Worm (Caenorhabditis elegans) whole organism, mixed stage, embryonic: ENCODE data around the gene osgn-1.

ENCODE experiments used
- M03D4.4 ChIP-seq: sonication (generic microtip); optimal IDR thresholded peaks from 2 replicates; lab custom pipeline; 2017; ENCODE audit warnings: mild to moderate bottlenecking, missing genetic modification characterization, missing compliant biosample characterization
- bed-3 ChIP-seq: fragments of 200-800 bp; sonication (Bioruptor generic); optimal IDR thresholded peaks from 3 replicates; lab custom pipeline; 2018; ENCODE audit warnings: mild to moderate bottlenecking, missing genetic modification characterization, moderate library complexity, missing compliant biosample characterization
- ceh-39 ChIP-seq: fragments of 150-350 bp; optimal IDR thresholded peaks from 2 replicates; lab custom pipeline; 2014; ENCODE audit warnings: missing biosample characterization, missing genetic modification characterization
- ceh-83 ChIP-seq: fragments of 200-800 bp; sonication (Bioruptor generic); optimal IDR thresholded peaks from 2 replicates; lab custom pipeline; 2018; ENCODE audit warnings: mild to moderate bottlenecking, missing genetic modification characterization, missing compliant biosample characterization
- ces-1 ChIP-seq: fragments of 150-350 bp; optimal IDR thresholded peaks from 2 replicates; lab custom pipeline; 2014; ENCODE audit warnings: missing biosample characterization, missing genetic modification reagents, missing genetic modification characterization
- cnd-1 ChIP-seq: fragments of 200-800 bp; sonication (Bioruptor generic); optimal IDR thresholded peaks from 2 replicates; lab custom pipeline; 2018; ENCODE audit warnings: mild to moderate bottlenecking, missing genetic modification characterization, missing compliant biosample characterization
- drap-1 ChIP-seq: fragments of 200-800 bp; sonication (Bioruptor generic); optimal IDR thresholded peaks from 3 replicates; lab custom pipeline; 2018; ENCODE audit warnings: mild to moderate bottlenecking, missing genetic modification characterization, missing compliant biosample characterization
- elt-1 ChIP-seq: sonication (generic microtip); optimal IDR thresholded peaks from 2 replicates; lab custom pipeline; 2017; ENCODE audit warnings: missing genetic modification characterization, mild to moderate bottlenecking, missing compliant biosample characterization, antibody characterized with exemption, moderate library complexity, borderline replicate concordance; ENCODE audit not compliant: insufficient read depth
- elt-3 ChIP-seq: fragments of 150-350 bp; optimal IDR thresholded peaks from 2 replicates; lab custom pipeline; 2014; ENCODE audit warnings: missing biosample characterization, missing genetic modification characterization
- flh-1 ChIP-seq: fragments of 200-800 bp; sonication (Bioruptor generic); optimal IDR thresholded peaks from 2 replicates; lab custom pipeline; 2018; ENCODE audit warnings: mild to moderate bottlenecking, missing genetic modification characterization, moderate library complexity, missing compliant biosample characterization
- ham-2 ChIP-seq: fragments of 200-800 bp; sonication (Bioruptor generic); optimal IDR thresholded peaks from 2 replicates; lab custom pipeline; 2018; ENCODE audit warnings: mild to moderate bottlenecking, missing genetic modification characterization, missing compliant biosample characterization
- hlh-1 ChIP-seq: fragments of 150-350 bp; optimal IDR thresholded peaks from 2 replicates; lab custom pipeline; 2014; ENCODE audit warnings: missing biosample characterization, missing genetic modification reagents, missing genetic modification characterization
- lin-13 ChIP-seq: fragments of 150-350 bp; optimal IDR thresholded peaks from 2 replicates; lab custom pipeline; 2014; ENCODE audit warnings: missing biosample characterization, missing genetic modification characterization
- lin-32 ChIP-seq: fragments of 200-800 bp; sonication (Bioruptor generic); optimal IDR thresholded peaks from 2 replicates; lab custom pipeline; 2018; ENCODE audit warnings: mild to moderate bottlenecking, missing genetic modification characterization, missing compliant biosample characterization
- lsy-2 ChIP-seq: fragments of 150-350 bp; optimal IDR thresholded peaks from 2 replicates; lab custom pipeline; 2014; ENCODE audit warnings: missing biosample characterization, missing genetic modification characterization
- mab-5 ChIP-seq: fragments of 150-350 bp; optimal IDR thresholded peaks from 2 replicates; lab custom pipeline; 2014; ENCODE audit warnings: missing biosample characterization, missing genetic modification characterization
- mep-1 ChIP-seq: fragments of 150-350 bp; optimal IDR thresholded peaks from 2 replicates; lab custom pipeline; 2017; ENCODE audit warnings: missing biosample characterization, missing genetic modification reagents, missing genetic modification characterization, inconsistent platforms
- nhr-12 ChIP-seq: fragments of 150-350 bp; optimal IDR thresholded peaks from 2 replicates; lab custom pipeline; 2014; ENCODE audit warnings: missing biosample characterization, missing genetic modification characterization
- nhr-2 ChIP-seq: fragments of 150-350 bp; optimal IDR thresholded peaks from 2 replicates; lab custom pipeline; 2014; ENCODE audit warnings: missing biosample characterization, missing genetic modification characterization
- nhr-237 ChIP-seq: fragments of 150-350 bp; optimal IDR thresholded peaks from 2 replicates; lab custom pipeline; 2014; ENCODE audit warnings: missing biosample characterization, missing genetic modification characterization
- nhr-76 ChIP-seq: sonication (generic microtip); optimal IDR thresholded peaks from 2 replicates; lab custom pipeline; 2017; ENCODE audit warnings: missing biosample characterization, missing genetic modification characterization
- pha-4 ChIP-seq: fragments of 150-350 bp; optimal IDR thresholded peaks from 2 replicates; lab custom pipeline; 2018; ENCODE audit warnings: missing biosample characterization, missing genetic modification reagents, missing genetic modification characterization
- snpc-4 ChIP-seq: fragments of 150-350 bp; optimal IDR thresholded peaks from 2 replicates; lab custom pipeline; 2014; ENCODE audit warnings: missing biosample characterization, missing genetic modification characterization
- sptf-1 ChIP-seq: sonication (generic microtip); optimal IDR thresholded peaks from 2 replicates; lab custom pipeline; 2017; ENCODE audit warnings: mild to moderate bottlenecking, missing genetic modification characterization, moderate library complexity, missing compliant biosample characterization
- tbx-8 ChIP-seq: fragments of 200-800 bp; sonication (Bioruptor generic); optimal IDR thresholded peaks from 2 replicates; lab custom pipeline; 2018; ENCODE audit warnings: mild to moderate bottlenecking, missing genetic modification characterization, moderate library complexity, missing compliant biosample characterization
- unc-120 ChIP-seq: sonication (generic microtip); optimal IDR thresholded peaks from 2 replicates; lab custom pipeline; 2017; ENCODE audit warnings: missing genetic modification characterization, missing compliant biosample characterization; ENCODE audit not compliant: poor library complexity, severe bottlenecking
- unc-39 ChIP-seq: fragments of 150-350 bp; optimal IDR thresholded peaks from 2 replicates; lab custom pipeline; 2014; ENCODE audit warnings: missing biosample characterization, missing genetic modification characterization
- unc-62 ChIP-seq: fragments of 150-350 bp; optimal IDR thresholded peaks from 2 replicates; lab custom pipeline; 2014; ENCODE audit warnings: missing biosample characterization, missing genetic modification reagents, missing genetic modification characterization
- ztf-11 ChIP-seq: fragments of 150-350 bp; optimal IDR thresholded peaks from 2 replicates; lab custom pipeline; 2014; ENCODE audit warnings: missing biosample characterization, missing genetic modification characterization

The osgn-1 gene

DNA sequence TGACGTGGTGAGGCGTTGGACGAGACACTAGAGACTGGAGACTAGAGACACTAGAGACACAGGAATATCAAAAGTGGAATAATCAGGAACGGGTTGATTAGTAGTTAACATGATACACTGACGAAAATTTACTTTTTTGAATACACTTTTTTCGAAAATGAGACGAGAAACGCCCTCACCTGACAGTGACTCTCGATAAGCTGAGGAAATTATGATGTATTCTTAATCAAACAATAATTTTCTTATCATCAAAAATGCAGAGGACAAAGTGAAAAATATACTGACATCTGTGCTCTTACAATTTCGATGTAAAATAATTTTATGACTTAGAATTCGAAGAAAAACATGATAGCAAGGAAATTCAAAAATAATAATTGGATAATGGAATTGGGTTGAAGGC, 52.2 kb downstream of the osgn-1 start:
- TF ChIP-seq M03D4.4 (tag; lab: Kevin White, UChicago) (no peak), nhr-2 (tag; lab: Kevin White, UChicago) (no peak), unc-62 (GFP tag; lab: Kevin White, UChicago) (no peak), elt-3 (no peak), ceh-39 (tag; lab: Kevin White, UChicago) (no peak), unc-39 (tag; lab: Kevin White, UChicago) (no peak), ceh-83 (GFP tag; lab: Kevin White, UChicago) (no peak), pha-4 (tag; lab: Kevin White, UChicago) (no peak), tbx-8 (no peak), elt-1 (tag; lab: Kevin White, UChicago) (no peak), unc-120 (tag; lab: Kevin White, UChicago) (no peak), mab-5 (tag; lab: Kevin White, UChicago) (no peak), mep-1 (tag; lab: Kevin White, UChicago) (no peak), cnd-1 (tag; lab: Kevin White, UChicago) (no peak), sptf-1 (no peak), ces-1 (GFP tag; lab: Kevin White, UChicago) (no peak), lin-32 (GFP tag; lab: Kevin White, UChicago) (no peak)

DNA sequence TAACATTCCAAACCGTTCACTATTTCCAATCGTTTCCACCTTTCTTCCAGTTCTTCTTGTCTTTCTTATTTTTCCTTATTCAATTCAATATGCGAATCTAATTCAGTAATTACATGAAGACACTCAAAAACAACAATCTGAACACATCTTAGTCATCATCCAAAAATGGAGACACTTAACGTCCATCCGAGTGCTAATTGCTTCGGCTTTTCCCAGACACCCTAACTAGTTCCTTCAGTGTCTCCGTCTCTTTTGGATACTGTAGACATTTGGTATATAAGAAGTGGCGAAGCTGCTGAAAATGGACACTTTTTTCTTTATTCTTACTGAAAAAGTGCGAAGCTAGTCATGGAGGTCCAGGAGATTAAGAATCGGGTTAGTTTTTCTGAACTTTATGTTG, 55.8 kb downstream of the osgn-1 start, which contains the start of gene col-33:
Gene col-33 (plus strand): TSS at position 301 of the 400 bp plus-strand sequence.
- TF ChIP-seq tbx-8 (no peak), ztf-11 (tag; lab: Kevin White, UChicago) (no peak), M03D4.4 (tag; lab: Kevin White, UChicago) (no peak), lin-32 (GFP tag; lab: Kevin White, UChicago) (no peak), nhr-12 (tag; lab: Kevin White, UChicago) (no peak), lsy-2 (tag; lab: Kevin White, UChicago) (no peak), mep-1 (tag; lab: Kevin White, UChicago) (no peak), ces-1 (GFP tag; lab: Kevin White, UChicago) (no peak), lin-13 (tag; lab: Kevin White, UChicago) (no peak), nhr-76 (no peak), elt-1 (tag; lab: Kevin White, UChicago) (no peak), ham-2 (GFP tag; lab: Kevin White, UChicago) (no peak), bed-3 (no peak), elt-3 (no peak)

- no peak for TF ChIP-seq elt-1 (tag; lab: Kevin White, UChicago)
- TF ChIP-seq sptf-1 = no peak
- no peak for TF ChIP-seq mep-1 (tag; lab: Kevin White, UChicago)
- no peak for TF ChIP-seq nhr-76
- no peak for TF ChIP-seq flh-1
- TF ChIP-seq drap-1 (GFP tag; lab: Kevin White, UChicago) = no peak
- no peak for TF ChIP-seq nhr-237 (tag; lab: Kevin White, UChicago)
- TF ChIP-seq pha-4 (tag; lab: Kevin White, UChicago) = no peak
- TF ChIP-seq M03D4.4 (tag; lab: Kevin White, UChicago) = no peak
- TF ChIP-seq tbx-8 = no peak
- TF ChIP-seq bed-3 = no peak
- TF ChIP-seq snpc-4 = no peak
- TF ChIP-seq ceh-39 (tag; lab: Kevin White, UChicago) = no peak
- TF ChIP-seq nhr-12 (tag; lab: Kevin White, UChicago) = no peak
- TF ChIP-seq lin-32 (GFP tag; lab: Kevin White, UChicago) = no peak
- TF ChIP-seq ztf-11 (tag; lab: Kevin White, UChicago) = no peak
- no peak for TF ChIP-seq hlh-1 (tag; lab: Kevin White, UChicago)
Measured at ce11 chrIV:4264649-4265048, 57.5 kb downstream of the osgn-1 start.

- TF ChIP-seq unc-120 (tag; lab: Kevin White, UChicago) (no peak), ceh-83 (GFP tag; lab: Kevin White, UChicago) (no peak)
- TF ChIP-seq, all 35 proteins: peak for 0
Measured at ce11 chrIV:4265224-4265623, 58.0 kb downstream of the osgn-1 start, which contains the start of gene F36A4.5. Gene F36A4.5 (plus strand): TSS chrIV:4265524.

ce11 chrIV:4265951-4266350, 58.8 kb downstream of the osgn-1 start:
- TF ChIP-seq unc-120 (tag; lab: Kevin White, UChicago) (no peak), ztf-11 (tag; lab: Kevin White, UChicago) (no peak)
